Worm (Caenorhabditis elegans): ENCODE results near the gene ddx-46.

Gene ddx-46

ce11 chrIV:1275910-1276309 is 33.5 kb downstream of the ddx-46 start:
- TF ChIP-seq fax-1 (tag; optimal IDR thresholded peaks at IDR 0.05) (no peak), pha-2 (tag; optimal IDR thresholded peaks at IDR 0.05) (no peak), ahr-1 (tag; optimal IDR thresholded peaks at IDR 0.05) (no peak), sdc-2 (tag; optimal IDR thresholded peaks at IDR 0.05) (no peak)

DNA sequence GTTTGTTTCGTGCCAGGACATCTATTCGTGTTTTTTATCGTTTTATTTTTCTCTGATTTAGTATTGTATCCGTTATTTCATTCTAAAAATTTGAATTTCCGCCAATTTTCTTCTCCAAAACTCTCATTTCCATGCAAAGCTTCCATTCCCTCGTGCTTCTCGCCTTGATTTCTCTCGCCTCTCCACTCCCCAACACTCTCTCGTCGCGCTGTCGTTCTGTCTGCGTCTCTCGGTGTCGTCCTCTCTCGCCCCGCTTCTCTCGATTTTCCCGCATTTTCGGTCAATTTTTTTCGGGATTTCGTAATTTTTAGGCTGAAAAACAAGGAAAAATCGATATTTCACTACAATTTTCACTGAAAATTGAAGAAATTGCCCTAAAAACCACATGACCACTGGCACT is 34.9 kb downstream of the ddx-46 start, which contains the start of gene C09E9.1:
Gene C09E9.1 (plus strand): TSS at position 286 of the 400 bp plus-strand sequence.
- TF ChIP-seq pax-1 (tag; optimal IDR thresholded peaks at IDR 0.05) (peak; percentile 3), mec-3 (tag; optimal IDR thresholded peaks at IDR 0.05; ENCODE audit: borderline replicate concordance) (no peak), unc-42 (tag; optimal IDR thresholded peaks at IDR 0.05) (peak; percentile 49), ceh-30 (tag; optimal IDR thresholded peaks at IDR 0.05) (no peak), ceh-9 (tag; optimal IDR thresholded peaks at IDR 0.05) (no peak), odd-2 (tag; optimal IDR thresholded peaks at IDR 0.05) (no peak), nfya-1 (tag; optimal IDR thresholded peaks at IDR 0.05) (peak; percentile 55), ref-2 (tag; optimal IDR thresholded peaks at IDR 0.05) (peak; percentile 8), hlh-30 (tag; optimal IDR thresholded peaks at IDR 0.05; ENCODE audit: insufficient read depth) (peak; percentile 84), tbx-2 (tag; optimal IDR thresholded peaks at IDR 0.05) (peak; percentile 21), C08G9.2 (tag; optimal IDR thresholded peaks at IDR 0.05) (no peak), unc-55 (GFP tag; optimal IDR thresholded peaks at IDR 0.05) (peak; percentile 24), pqm-1 (tag; optimal IDR thresholded peaks at IDR 0.05) (no peak), ztf-16 (tag; optimal IDR thresholded peaks at IDR 0.05) (no peak), ceh-18 (tag; optimal IDR thresholded peaks at IDR 0.05) (peak; percentile 16), ceh-31 (tag; optimal IDR thresholded peaks at IDR 0.05) (peak; percentile 46), hlh-6 (tag; optimal IDR thresholded peaks at IDR 0.05) (no peak)

DNA sequence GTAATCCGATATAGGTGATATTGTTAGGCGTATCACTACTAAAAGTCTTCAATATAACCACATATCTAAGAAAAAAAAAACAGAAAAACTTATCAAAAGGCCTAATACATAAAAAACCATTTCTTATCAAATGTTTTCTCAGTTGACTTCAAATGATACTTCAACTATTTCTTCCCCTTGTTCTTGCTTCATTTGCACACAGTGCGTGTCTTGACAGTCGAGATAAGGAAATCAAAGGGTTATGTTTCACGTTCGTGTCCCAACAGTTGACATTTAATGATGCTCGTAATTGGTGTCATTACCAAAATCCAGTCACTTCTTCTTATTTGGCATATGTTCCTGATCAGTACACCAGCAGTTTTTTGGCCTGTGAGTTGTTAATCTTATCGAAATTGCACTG is 42.7 kb downstream of the ddx-46 start, which contains the start of gene clec-170:
Gene clec-170 (plus strand): TSS at position 143 of the 400 bp plus-strand sequence.
- TF ChIP-seq nhr-232 (tag; optimal IDR thresholded peaks at IDR 0.05) (no peak), C38D4.7 (GFP tag; optimal IDR thresholded peaks at IDR 0.05) (no peak), elt-2 (tag; optimal IDR thresholded peaks at IDR 0.05) (peak; percentile 18), unc-42 (tag; optimal IDR thresholded peaks at IDR 0.05) (no peak)

ce11 chrIV:1266138-1266537 is 43.3 kb downstream of the ddx-46 start:
- TF ChIP-seq pros-1 (tag; optimal IDR thresholded peaks at IDR 0.05) (no peak), elt-2 (tag; optimal IDR thresholded peaks at IDR 0.05) (peak; percentile 2), F13H6.1 (tag; optimal IDR thresholded peaks at IDR 0.05) (no peak), C08G9.2 (tag; optimal IDR thresholded peaks at IDR 0.05) (no peak), gmeb-2 (tag; optimal IDR thresholded peaks at IDR 0.05) (no peak), sox-2 (GFP tag; IDR thresholded peaks at IDR 0.05) (no peak), nhr-232 (tag; optimal IDR thresholded peaks at IDR 0.05) (no peak), hlh-15 (tag; optimal IDR thresholded peaks at IDR 0.05) (no peak)

- TF ChIP-seq ceh-24 (tag; optimal IDR thresholded peaks at IDR 0.05) (no peak), odd-2 (tag; optimal IDR thresholded peaks at IDR 0.05) (no peak), ceh-6 (GFP tag; optimal IDR thresholded peaks at IDR 0.05) (no peak), ceh-19 (GFP tag; optimal IDR thresholded peaks at IDR 0.05) (no peak), pqm-1 (tag; optimal IDR thresholded peaks at IDR 0.05) (no peak), dmd-4 (tag; optimal IDR thresholded peaks at IDR 0.05; ENCODE audit: borderline replicate concordance) (no peak), nhr-11 (tag; optimal IDR thresholded peaks at IDR 0.05) (no peak), zip-5 (tag; optimal IDR thresholded peaks at IDR 0.05) (no peak), ceh-22 (tag; optimal IDR thresholded peaks at IDR 0.05) (no peak), ceh-14 (tag; optimal IDR thresholded peaks at IDR 0.05) (no peak), hlh-15 (tag; optimal IDR thresholded peaks at IDR 0.05) (no peak), ama-1 (optimal IDR thresholded peaks at IDR 0.05) (no peak), sox-4 (tag; optimal IDR thresholded peaks at IDR 0.05) (no peak), ceh-30 (tag; optimal IDR thresholded peaks at IDR 0.05) (no peak), unc-3 (GFP tag; conservative IDR thresholded peaks at IDR 0.05) (no peak), unc-3 (tag; optimal IDR thresholded peaks at IDR 0.05) (no peak)
Measured at ce11 chrIV:1264928-1265327, 44.5 kb downstream of the ddx-46 start, which contains the start of gene F38A1.13. TSS of gene F38A1.13 (plus strand) at chrIV:1265228.
